Fruit fly (Drosophila melanogaster) Kc167 (cell line): Measurements from ENCODE around the gene Mat89Ba.

Experiments used
- Myc ChIP-seq: fragments of >200 bp; optimal IDR thresholded peaks from 2 replicates; lab custom pipeline; 2017; ENCODE audit warnings: missing external identifiers
- Sin3A ChIP-seq: fragments of >200 bp; optimal IDR thresholded peaks from 2 replicates; lab custom pipeline; 2018; ENCODE audit warnings: missing external identifiers
- h ChIP-seq: fragments of >200 bp; optimal IDR thresholded peaks from 3 replicates; lab custom pipeline; 2018; ENCODE audit warnings: missing external identifiers
- insv ChIP-seq: fragments of >200 bp; optimal IDR thresholded peaks from 3 replicates; lab custom pipeline; 2018; ENCODE audit warnings: missing external identifiers
- psq ChIP-seq: fragments of >200 bp; optimal IDR thresholded peaks from 2 replicates; lab custom pipeline; 2017; ENCODE audit warnings: missing external identifiers
- ttk ChIP-seq: sonication (Bioruptor generic); optimal IDR thresholded peaks from 2 replicates; lab custom pipeline; 2017; ENCODE audit warnings: missing external identifiers

Gene Mat89Ba

DNA sequence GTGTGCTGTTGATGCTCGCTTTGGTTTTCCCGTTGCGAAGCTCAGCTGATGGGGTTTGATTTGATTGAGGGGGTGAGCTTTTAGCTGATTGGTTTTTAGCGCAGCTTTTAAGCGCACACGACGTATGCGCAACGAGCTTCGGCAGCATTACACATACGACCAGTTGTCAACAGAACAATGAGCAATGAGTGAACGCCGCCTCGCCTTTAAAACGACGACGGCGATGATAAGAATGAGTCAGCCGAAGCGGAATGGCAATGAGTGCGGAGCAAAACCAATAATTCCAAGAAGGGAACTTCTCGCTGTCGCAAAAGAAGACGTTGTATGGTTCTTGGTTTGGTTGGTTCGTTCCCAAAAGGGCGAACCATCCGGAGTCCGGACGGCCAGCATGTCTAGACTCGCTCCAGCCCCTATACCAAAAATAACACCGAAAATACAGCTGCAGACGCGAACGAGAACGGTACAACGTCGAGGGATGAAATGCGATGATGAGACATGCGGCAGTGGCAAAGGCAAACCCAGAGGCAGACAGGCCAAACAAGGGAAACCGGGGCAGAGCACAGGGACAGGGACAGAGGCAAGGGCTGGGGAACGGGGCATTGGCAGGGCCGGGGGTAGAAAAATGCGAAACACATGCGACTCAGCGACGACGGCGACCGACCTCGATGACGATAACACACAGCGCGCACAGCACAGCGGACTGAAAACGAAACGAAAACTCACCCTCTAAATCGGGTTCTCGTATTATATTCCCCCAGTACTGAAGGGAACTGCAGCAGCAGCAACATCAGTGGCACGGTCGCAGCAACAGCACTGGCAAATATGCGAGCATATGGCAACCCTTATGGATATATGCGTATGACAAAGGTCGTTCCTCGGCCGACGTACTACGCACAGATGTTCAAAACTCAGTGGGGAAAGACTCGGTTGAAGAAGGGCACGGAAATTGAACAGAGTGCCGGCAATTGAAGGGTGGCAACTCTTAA, 17.3 kb downstream of the Mat89Ba start:
- TF ChIP-seq h (lab: Kevin White, UChicago) (no peak), Sin3A (no peak), Myc (no peak), psq (lab: Kevin White, UChicago) (no peak), ttk (no peak), insv (lab: Kevin White, UChicago) (no peak)

- TF ChIP-seq Myc, result no peak
- no peak for TF ChIP-seq psq (lab: Kevin White, UChicago)
- TF ChIP-seq insv (lab: Kevin White, UChicago), result no peak
- TF ChIP-seq ttk, result no peak
Measured at dm6 chr3R:16253974-16254408, 18.2 kb downstream of the Mat89Ba start.

- TF ChIP-seq insv (lab: Kevin White, UChicago) (no peak), Sin3A (no peak), Myc (no peak), ttk (no peak), psq (lab: Kevin White, UChicago) (no peak), h (lab: Kevin White, UChicago) (no peak)
Measured at dm6 chr3R:16253427-16253883, 18.8 kb downstream of the Mat89Ba start.

DNA sequence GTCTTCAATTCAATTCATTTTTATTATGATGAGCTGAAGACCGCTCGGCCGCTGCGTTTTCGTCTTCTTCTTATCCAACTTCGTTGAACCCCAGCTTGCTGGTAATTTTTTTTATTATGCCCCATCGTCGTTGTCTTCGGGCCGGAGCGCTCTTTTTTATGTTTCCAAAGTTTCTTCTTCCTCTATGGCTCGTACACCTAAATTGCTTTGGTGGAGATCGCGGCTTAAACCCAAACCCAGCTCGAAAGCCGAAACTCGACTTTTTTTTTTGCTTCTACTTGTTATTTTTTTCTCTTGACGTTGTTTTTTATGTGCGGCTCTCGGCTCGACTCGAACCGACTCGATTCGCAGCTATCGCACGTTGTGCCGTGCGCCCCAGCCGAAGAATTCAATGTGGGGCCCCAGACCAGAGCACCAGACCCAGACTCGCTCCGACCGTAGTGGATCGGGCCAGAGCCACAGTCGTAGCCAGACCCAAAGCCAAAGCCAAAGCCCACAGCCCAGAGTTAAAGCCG, 19.3 kb downstream of the Mat89Ba start:
- TF ChIP-seq ttk (no peak), Sin3A (no peak), psq (lab: Kevin White, UChicago) (no peak), Myc (no peak), h (lab: Kevin White, UChicago) (no peak), insv (lab: Kevin White, UChicago) (no peak)

- no peak for TF ChIP-seq psq (lab: Kevin White, UChicago)
- no peak for TF ChIP-seq ttk
- no peak for TF ChIP-seq Sin3A
- no peak for TF ChIP-seq Myc
- TF ChIP-seq insv (lab: Kevin White, UChicago), result no peak
- TF ChIP-seq h (lab: Kevin White, UChicago), result no peak
Measured at dm6 chr3R:16251926-16252287, 20.3 kb downstream of the Mat89Ba start.

- TF ChIP-seq psq (lab: Kevin White, UChicago), result no peak
- TF ChIP-seq Sin3A, result no peak
- TF ChIP-seq h (lab: Kevin White, UChicago), result no peak
Measured at dm6 chr3R:16251270-16251925, 20.8 kb downstream of the Mat89Ba start.

dm6 chr3R:16249829-16250814, 22.1 kb downstream of the Mat89Ba start:
- TF ChIP-seq h (lab: Kevin White, UChicago), result no peak
- no peak for TF ChIP-seq Sin3A
- no peak for TF ChIP-seq Myc
- TF ChIP-seq ttk, result no peak
- no peak for TF ChIP-seq insv (lab: Kevin White, UChicago)
- no peak for TF ChIP-seq psq (lab: Kevin White, UChicago)

DNA sequence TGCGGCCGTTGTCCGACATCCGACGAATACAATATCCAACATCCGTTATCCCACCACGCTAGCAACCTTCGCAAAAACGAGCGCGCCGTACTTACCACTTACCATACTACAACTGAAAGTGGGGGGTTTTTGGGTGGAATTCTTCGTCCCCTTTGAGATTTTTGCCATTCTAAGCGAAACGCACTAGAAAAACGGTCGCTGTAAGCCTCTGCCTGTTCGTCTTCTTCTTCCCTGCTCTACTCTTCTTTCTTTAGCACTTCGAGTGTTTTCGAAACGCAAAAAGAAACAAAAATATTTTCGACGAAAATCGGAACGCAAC, 22.7 kb downstream of the Mat89Ba start:
- TF ChIP-seq insv (lab: Kevin White, UChicago) (no peak), ttk (no peak), Myc (no peak), Sin3A (no peak), psq (lab: Kevin White, UChicago) (no peak), h (lab: Kevin White, UChicago) (no peak)

DNA sequence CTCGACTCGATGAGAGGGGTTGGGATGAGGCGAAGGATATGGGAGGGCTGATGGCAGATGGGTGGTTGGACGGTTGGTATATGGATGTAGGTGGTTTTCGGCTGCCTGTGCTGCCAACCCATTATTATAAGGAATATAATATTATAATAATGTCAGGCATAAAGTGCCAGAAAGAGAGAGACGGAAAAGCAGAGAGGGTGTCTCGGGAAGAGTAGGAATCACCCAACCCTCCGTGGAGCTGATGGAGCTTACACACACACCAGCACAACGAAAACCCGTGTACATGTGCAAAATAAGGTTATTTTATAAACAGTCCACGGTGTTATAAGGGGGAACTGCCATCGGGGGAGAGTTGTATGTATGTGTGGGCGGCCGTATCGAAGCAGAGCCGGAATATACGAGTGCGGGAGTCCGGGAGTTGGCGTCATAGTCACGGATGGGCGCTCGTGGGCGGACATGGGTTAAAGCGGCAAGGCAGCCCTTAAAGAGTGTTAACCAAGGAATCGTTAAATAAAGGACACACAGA, 23.7 kb downstream of the Mat89Ba start:
- TF ChIP-seq Myc (no peak), ttk (no peak), insv (lab: Kevin White, UChicago) (no peak), h (lab: Kevin White, UChicago) (no peak), Sin3A (no peak), psq (lab: Kevin White, UChicago) (no peak)

- TF ChIP-seq h (lab: Kevin White, UChicago) (no peak), psq (lab: Kevin White, UChicago) (no peak), Myc (no peak), insv (lab: Kevin White, UChicago) (no peak), Sin3A (no peak), ttk (no peak)
Measured at dm6 chr3R:16247609-16248499, 24.4 kb downstream of the Mat89Ba start.

- no peak for TF ChIP-seq Sin3A
- no peak for TF ChIP-seq Myc
- TF ChIP-seq psq (lab: Kevin White, UChicago), result no peak
- no peak for TF ChIP-seq h (lab: Kevin White, UChicago)
- no peak for TF ChIP-seq insv (lab: Kevin White, UChicago)
- no peak for TF ChIP-seq ttk
Measured at dm6 chr3R:16247027-16247426, 25.2 kb downstream of the Mat89Ba start.
